Fruit fly (Drosophila melanogaster) whole organism, embryonic: ENCODE results near the gene Torsin.
A peak's percentile ranks its signal among the peaks of the same experiment; 100 is the strongest.

Source experiments
- Atf-2 ChIP-seq: fragments of 200-800 bp; sonication (Bioruptor generic); optimal IDR thresholded peaks from 2 replicates; lab custom pipeline; 2016; ENCODE audit warnings: missing biosample characterization, missing genetic modification characterization
- BtbVII ChIP-seq: fragments of 200-800 bp; sonication (Bioruptor generic); optimal IDR thresholded peaks from 3 replicates; lab custom pipeline; 2017; ENCODE audit warnings: missing biosample characterization, mild to moderate bottlenecking, missing genetic modification characterization
- CG10209 ChIP-seq: fragments of 200-800 bp; sonication (Bioruptor generic); optimal IDR thresholded peaks from 3 replicates; lab custom pipeline; 2017; ENCODE audit warnings: missing biosample characterization, mild to moderate bottlenecking, missing genetic modification characterization, missing genetic modification reagents
- CG10274 ChIP-seq: fragments of 200-800 bp; sonication (Bioruptor generic); optimal IDR thresholded peaks from 3 replicates; lab custom pipeline; 2017; ENCODE audit warnings: missing biosample characterization, mild to moderate bottlenecking, missing genetic modification characterization
- CG12236 ChIP-seq: fragments of 200-800 bp; sonication (Bioruptor generic); optimal IDR thresholded peaks from 2 replicates; lab custom pipeline; 2016; ENCODE audit warnings: missing biosample characterization, missing genetic modification characterization
- CG12391 ChIP-seq: fragments of 200-800 bp; sonication (Bioruptor generic); optimal IDR thresholded peaks from 3 replicates; lab custom pipeline; 2018; ENCODE audit warnings: missing biosample characterization, mild to moderate bottlenecking, missing genetic modification characterization, moderate library complexity
- CG12659 ChIP-seq: fragments of 200-800 bp; sonication (Bioruptor generic); optimal IDR thresholded peaks from 3 replicates; lab custom pipeline; 2017; ENCODE audit warnings: mild to moderate bottlenecking, missing biosample characterization, missing genetic modification reagents, missing genetic modification characterization
- CG12942 ChIP-seq: fragments of 200-800 bp; sonication (Bioruptor generic); optimal IDR thresholded peaks from 3 replicates; lab custom pipeline; 2016; ENCODE audit warnings: missing biosample characterization, missing genetic modification characterization
- CG16779 ChIP-seq: fragments of 200-800 bp; sonication (Bioruptor generic); IDR thresholded peaks from 2 replicates; pipeline ENCODE4 v1.3.6; 2022; ENCODE audit warnings: missing biosample characterization, missing genetic modification characterization
- CG17568 ChIP-seq: fragments of 200-800 bp; sonication (Bioruptor generic); optimal IDR thresholded peaks from 2 replicates; lab custom pipeline; 2018; ENCODE audit warnings: missing biosample characterization, mild to moderate bottlenecking, missing genetic modification characterization, moderate library complexity
- CG18262 ChIP-seq: fragments of 200-800 bp; optimal IDR thresholded peaks from 3 replicates; lab custom pipeline; 2019; ENCODE audit warnings: missing biosample characterization, mild to moderate bottlenecking, missing genetic modification characterization, moderate library complexity
- CG30403 ChIP-seq: fragments of 200-800 bp; sonication (Bioruptor generic); optimal IDR thresholded peaks from 3 replicates; lab custom pipeline; 2016; ENCODE audit warnings: missing biosample characterization, missing genetic modification characterization
- CG4617 ChIP-seq: fragments of 200-800 bp; sonication (Bioruptor generic); optimal IDR thresholded peaks from 3 replicates; lab custom pipeline; 2016; ENCODE audit warnings: missing biosample characterization, missing genetic modification characterization, borderline replicate concordance
- CG7745 ChIP-seq: fragments of 200-800 bp; sonication (Bioruptor generic); optimal IDR thresholded peaks from 2 replicates; lab custom pipeline; 2018; ENCODE audit warnings: missing biosample characterization, mild to moderate bottlenecking, missing genetic modification characterization, moderate library complexity
- CG8290 ChIP-seq, 3 experiments: fragments of 200-800 bp; sonication (Bioruptor generic); optimal IDR thresholded peaks; 2 replicates each; lab custom pipeline; 2016 to 2019; ENCODE audit warnings: missing biosample characterization in 3 of 3, missing genetic modification characterization in 3 of 3, mild to moderate bottlenecking in 2 of 3, moderate library complexity in 1 of 3
- CG8388 ChIP-seq: fragments of 200-800 bp; sonication (Bioruptor generic); optimal IDR thresholded peaks from 2 replicates; lab custom pipeline; 2019; ENCODE audit warnings: missing biosample characterization, mild to moderate bottlenecking, missing genetic modification characterization, moderate library complexity
- CHES-1-like ChIP-seq: fragments of 200-800 bp; sonication (Bioruptor generic); optimal IDR thresholded peaks from 2 replicates; lab custom pipeline; 2016; ENCODE audit warnings: missing biosample characterization, missing genetic modification characterization
- Camta ChIP-seq: fragments of 200-800 bp; sonication (Bioruptor generic); optimal IDR thresholded peaks from 2 replicates; lab custom pipeline; 2016; ENCODE audit warnings: missing biosample characterization, missing genetic modification characterization
- D19A ChIP-seq: fragments of 200-800 bp; optimal IDR thresholded peaks from 3 replicates; lab custom pipeline; 2019; ENCODE audit warnings: missing biosample characterization, mild to moderate bottlenecking, missing genetic modification characterization, moderate library complexity
- D19B ChIP-seq: fragments of 200-800 bp; sonication (Bioruptor generic); optimal IDR thresholded peaks from 2 replicates; lab custom pipeline; 2017; ENCODE audit warnings: missing biosample characterization, mild to moderate bottlenecking, missing genetic modification characterization
- Dek ChIP-seq: fragments of 200-800 bp; sonication (Bioruptor generic); optimal IDR thresholded peaks from 3 replicates; lab custom pipeline; 2019; ENCODE audit warnings: missing biosample characterization, mild to moderate bottlenecking, missing genetic modification characterization, moderate library complexity
- Dll ChIP-seq: fragments of 200-800 bp; sonication (Bioruptor generic); IDR thresholded peaks from 4 replicates; pipeline ENCODE4 v1.3.6; 2022; ENCODE audit warnings: missing biosample characterization, missing genetic modification characterization; ENCODE audit not compliant: partially characterized antibody
- Dp ChIP-seq: fragments of 200-800 bp; sonication (Bioruptor generic); optimal IDR thresholded peaks from 2 replicates; lab custom pipeline; 2018; ENCODE audit warnings: missing biosample characterization, mild to moderate bottlenecking, missing genetic modification characterization, moderate library complexity
- E2f2 ChIP-seq: fragments of 200-800 bp; sonication (Bioruptor generic); IDR thresholded peaks from 2 replicates; pipeline ENCODE4 v1.3.6; 2022; ENCODE audit warnings: missing biosample characterization, missing genetic modification characterization
- Ets97D ChIP-seq: fragments of 200-800 bp; sonication (Bioruptor generic); optimal IDR thresholded peaks from 3 replicates; lab custom pipeline; 2016; ENCODE audit warnings: missing biosample characterization, missing genetic modification characterization
- Fer3 ChIP-seq: fragments of 200-800 bp; sonication (Bioruptor generic); optimal IDR thresholded peaks from 2 replicates; lab custom pipeline; 2018; ENCODE audit warnings: missing biosample characterization, mild to moderate bottlenecking, missing genetic modification characterization, moderate library complexity
- Hand ChIP-seq: fragments of 200-800 bp; sonication (Bioruptor generic); optimal IDR thresholded peaks from 2 replicates; lab custom pipeline; 2017; ENCODE audit warnings: mild to moderate bottlenecking, missing biosample characterization, missing genetic modification reagents, missing genetic modification characterization
- Nf-YB ChIP-seq: fragments of 200-800 bp; sonication (Bioruptor generic); optimal IDR thresholded peaks from 3 replicates; lab custom pipeline; 2019; ENCODE audit warnings: missing biosample characterization, mild to moderate bottlenecking, missing genetic modification characterization, moderate library complexity
- Opbp ChIP-seq: fragments of 200-800 bp; sonication (Bioruptor generic); IDR thresholded peaks from 3 replicates; pipeline ENCODE4 v1.3.6; 2022; ENCODE audit warnings: missing biosample characterization, missing genetic modification characterization; ENCODE audit not compliant: partially characterized antibody
- Optix ChIP-seq: fragments of 200-800 bp; sonication (Bioruptor generic); IDR thresholded peaks from 3 replicates; pipeline ENCODE4 v1.3.6; 2022; ENCODE audit warnings: missing biosample characterization, missing genetic modification characterization
- Six4 ChIP-seq: fragments of 200-800 bp; sonication (Bioruptor generic); optimal IDR thresholded peaks from 2 replicates; lab custom pipeline; 2016; ENCODE audit warnings: missing biosample characterization, missing genetic modification characterization
- Trl ChIP-seq, 3 experiments: fragments of >200 bp in 2 of 3; fragments of 200-800 bp in 1 of 3; sonication (Bioruptor generic) in 1 of 3; optimal IDR thresholded peaks; 2 replicates in 1 of 3; 3 replicates in 2 of 3; lab custom pipeline; 2016 to 2017; ENCODE audit warnings: missing biosample characterization in 1 of 3, missing genetic modification characterization in 1 of 3
- Vsx1 ChIP-seq: fragments of 200-800 bp; sonication (Bioruptor generic); optimal IDR thresholded peaks from 2 replicates; lab custom pipeline; 2017; ENCODE audit warnings: missing biosample characterization, mild to moderate bottlenecking, missing genetic modification characterization, missing genetic modification reagents
- ab ChIP-seq: fragments of 200-800 bp; sonication (Bioruptor generic); optimal IDR thresholded peaks from 2 replicates; lab custom pipeline; 2016; ENCODE audit warnings: missing biosample characterization, missing genetic modification characterization
- btn ChIP-seq: fragments of 200-800 bp; sonication (Bioruptor generic); optimal IDR thresholded peaks from 2 replicates; lab custom pipeline; 2016; ENCODE audit warnings: missing biosample characterization, missing genetic modification characterization
- cad ChIP-seq: fragments of >200 bp; optimal IDR thresholded peaks from 2 replicates; lab custom pipeline; 2017; ENCODE audit warnings: missing biosample characterization, missing genetic modification characterization
- dati ChIP-seq: fragments of 200-800 bp; sonication (Bioruptor generic); IDR thresholded peaks from 2 replicates; pipeline ENCODE4 v1.3.6; 2022; ENCODE audit warnings: missing biosample characterization, missing genetic modification characterization
- dimm ChIP-seq: fragments of 200-800 bp; sonication (Bioruptor generic); IDR thresholded peaks from 2 replicates; pipeline ENCODE4 v1.3.6; 2022; ENCODE audit warnings: missing biosample characterization, missing genetic modification characterization
- emc ChIP-seq: fragments of 200-800 bp; sonication (Bioruptor generic); optimal IDR thresholded peaks from 2 replicates; lab custom pipeline; 2016; ENCODE audit warnings: missing biosample characterization, missing genetic modification characterization
- ems ChIP-seq: fragments of 200-800 bp; sonication (Bioruptor generic); optimal IDR thresholded peaks from 3 replicates; lab custom pipeline; 2016; ENCODE audit warnings: missing biosample characterization, missing genetic modification characterization
- esg ChIP-seq: fragments of 200-800 bp; sonication (Bioruptor generic); conservative IDR thresholded peaks from 2 replicates; pipeline ENCODE4 v1.3.6; 2022; ENCODE audit warnings: missing biosample characterization, missing genetic modification characterization
- exex ChIP-seq: fragments of 200-800 bp; sonication (Bioruptor generic); optimal IDR thresholded peaks from 4 replicates; lab custom pipeline; 2018; ENCODE audit warnings: missing biosample characterization, mild to moderate bottlenecking, missing genetic modification characterization, moderate library complexity
- gcm ChIP-seq: fragments of 200-800 bp; sonication (Bioruptor generic); optimal IDR thresholded peaks from 2 replicates; lab custom pipeline; 2019; ENCODE audit warnings: missing biosample characterization, mild to moderate bottlenecking, missing genetic modification characterization, moderate library complexity
- gt ChIP-seq: fragments of 200-800 bp; sonication (Bioruptor generic); IDR thresholded peaks from 2 replicates; pipeline ENCODE4 v1.3.6; 2022; ENCODE audit warnings: missing biosample characterization, missing genetic modification characterization
- mirr ChIP-seq: fragments of 200-800 bp; sonication (Bioruptor generic); optimal IDR thresholded peaks from 3 replicates; lab custom pipeline; 2018; ENCODE audit warnings: missing biosample characterization, mild to moderate bottlenecking, missing genetic modification characterization
- odd ChIP-seq: fragments of 200-800 bp; sonication (Bioruptor generic); optimal IDR thresholded peaks from 2 replicates; lab custom pipeline; 2017; ENCODE audit warnings: missing biosample characterization, mild to moderate bottlenecking, missing genetic modification characterization
- pb ChIP-seq: fragments of 200-800 bp; sonication (Bioruptor generic); optimal IDR thresholded peaks from 3 replicates; lab custom pipeline; 2016; ENCODE audit warnings: missing biosample characterization, missing genetic modification characterization
- pum ChIP-seq: fragments of 200-800 bp; sonication (Bioruptor generic); optimal IDR thresholded peaks from 2 replicates; lab custom pipeline; 2016; ENCODE audit warnings: missing biosample characterization, missing genetic modification characterization
- repo ChIP-seq: fragments of 200-800 bp; sonication (Bioruptor generic); optimal IDR thresholded peaks from 2 replicates; lab custom pipeline; 2016; ENCODE audit warnings: missing biosample characterization, missing genetic modification characterization
- slp2 ChIP-seq: fragments of 200-800 bp; sonication (Bioruptor generic); optimal IDR thresholded peaks from 2 replicates; lab custom pipeline; 2016; ENCODE audit warnings: missing biosample characterization, missing genetic modification characterization
- tap ChIP-seq: fragments of 200-800 bp; optimal IDR thresholded peaks from 3 replicates; lab custom pipeline; 2019; ENCODE audit warnings: missing biosample characterization, mild to moderate bottlenecking, missing genetic modification characterization, moderate library complexity

Gene Torsin

DNA sequence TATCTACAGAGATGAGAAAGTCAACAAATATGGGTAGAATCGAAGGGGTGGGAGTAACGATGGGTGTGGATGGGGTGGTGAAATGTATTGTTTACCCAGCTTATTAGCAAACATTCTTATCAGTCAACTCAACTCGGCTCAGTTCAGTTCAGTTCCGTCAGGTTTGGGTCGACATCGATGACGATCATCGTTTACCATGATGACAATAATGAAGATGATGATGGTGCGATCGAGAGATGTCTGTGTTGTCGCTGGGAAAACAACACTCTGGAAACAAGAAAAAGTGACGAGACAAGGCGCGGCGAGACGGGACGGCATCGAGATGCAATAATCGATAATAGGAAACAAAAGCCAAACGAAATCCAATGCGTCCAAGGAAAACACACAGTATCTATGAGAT is 40.1 kb downstream of the Torsin start (continued):
- TF ChIP-seq CG12942 (GFP tag; lab: Kevin White, UChicago) (no peak), ems (GFP tag; lab: Kevin White, UChicago) (no peak), CG10274 (GFP tag; lab: Kevin White, UChicago) (no peak), CG8290 (GFP tag; optimal IDR thresholded peaks at IDR 0.05; lab: Kevin White, UChicago) (no peak), CG8290 (tag; optimal IDR thresholded peaks at IDR 0.05; lab: Kevin White, UChicago) (no peak), CG18262 (tag; lab: Kevin White, UChicago) (peak; percentile 21), dimm (no peak), Opbp (GFP tag; lab: Robert Waterston, UW) (no peak), Six4 (GFP tag; lab: Kevin White, UChicago) (no peak), Optix (no peak), CG12391 (tag; lab: Kevin White, UChicago) (peak; percentile 15), pb (GFP tag; lab: Kevin White, UChicago) (no peak), CG4617 (GFP tag; lab: Kevin White, UChicago) (no peak), odd (GFP tag; lab: Kevin White, UChicago) (peak; percentile 3), mirr (GFP tag; lab: Kevin White, UChicago) (no peak), Dll (no peak), Camta (GFP tag; lab: Kevin White, UChicago) (no peak), dati (GFP tag; lab: Robert Waterston, UW) (no peak), CG16779 (GFP tag; lab: Robert Waterston, UW) (no peak), Nf-YB (GFP tag; lab: Kevin White, UChicago) (peak; percentile 1), CHES-1-like (GFP tag; lab: Kevin White, UChicago) (no peak), exex (tag; lab: Kevin White, UChicago) (no peak), Dek (no peak), Atf-2 (GFP tag; lab: Kevin White, UChicago) (no peak), Ets97D (GFP tag; lab: Kevin White, UChicago) (no peak), CG8388 (GFP tag; lab: Kevin White, UChicago) (no peak), gt (GFP tag; lab: Robert Waterston, UW) (no peak), tap (tag; lab: Kevin White, UChicago) (peak; percentile 11), E2f2 (GFP tag; lab: Robert Waterston, UW) (no peak), btn (GFP tag; lab: Kevin White, UChicago) (no peak), slp2 (GFP tag; lab: Kevin White, UChicago) (no peak), D19B (GFP tag; lab: Kevin White, UChicago) (no peak), Dp (GFP tag; lab: Kevin White, UChicago) (no peak), CG7745 (no peak), ab (GFP tag; lab: Kevin White, UChicago) (no peak), emc (GFP tag; lab: Kevin White, UChicago) (no peak), Vsx1 (peak; percentile 22), cad (GFP tag; lab: Kevin White, UChicago) (no peak), CG10209 (GFP tag; lab: Kevin White, UChicago) (peak; percentile 14), CG12659 (GFP tag; lab: Kevin White, UChicago) (no peak), CG17568 (GFP tag; lab: Kevin White, UChicago) (peak; percentile 13), BtbVII (GFP tag; lab: Kevin White, UChicago) (no peak), pum (GFP tag; lab: Kevin White, UChicago) (no peak), CG12236 (no peak), repo (GFP tag; lab: Kevin White, UChicago) (no peak), D19A (tag; lab: Kevin White, UChicago) (no peak), CG30403 (GFP tag; lab: Kevin White, UChicago) (no peak), Fer3 (no peak), gcm (peak; percentile 32), Hand (GFP tag; lab: Kevin White, UChicago) (no peak), Trl (optimal IDR thresholded peaks at IDR 0.05; lab: Kevin White, UChicago) (no peak), Trl (GFP tag; optimal IDR thresholded peaks at IDR 0.05; lab: Kevin White, UChicago) (no peak), esg (GFP tag; lab: Robert Waterston, UW) (no peak)
